Fruit fly (Drosophila melanogaster) whole organism, adult: ENCODE results near the gene VhaM9.7-b.

Experiments used
- CG11617 ChIP-seq: fragments of 200-800 bp; sonication (Bioruptor generic); optimal IDR thresholded peaks from 2 replicates; lab custom pipeline; 2017; ENCODE audit warnings: mild to moderate bottlenecking, missing biosample characterization, missing genetic modification reagents, missing genetic modification characterization
- CG12768 ChIP-seq: fragments of 200-800 bp; sonication (Bioruptor generic); optimal IDR thresholded peaks from 2 replicates; lab custom pipeline; 2017; ENCODE audit warnings: missing biosample characterization, missing genetic modification characterization, mild to moderate bottlenecking, moderate library complexity, missing genetic modification reagents
- CG14711 ChIP-seq: fragments of 200-800 bp; sonication (Bioruptor generic); optimal IDR thresholded peaks from 2 replicates; lab custom pipeline; 2018; ENCODE audit warnings: missing biosample characterization, mild to moderate bottlenecking, missing genetic modification characterization, moderate library complexity
- CG1620 ChIP-seq: fragments of 200-800 bp; sonication (Bioruptor generic); optimal IDR thresholded peaks from 2 replicates; lab custom pipeline; 2016; ENCODE audit warnings: missing biosample characterization, missing genetic modification characterization
- CG33017 ChIP-seq: fragments of 200-800 bp; sonication (Bioruptor generic); optimal IDR thresholded peaks from 2 replicates; lab custom pipeline; 2018; ENCODE audit warnings: missing biosample characterization, mild to moderate bottlenecking, missing genetic modification characterization, moderate library complexity
- CG5204 ChIP-seq: fragments of 200-800 bp; sonication (Bioruptor generic); optimal IDR thresholded peaks from 2 replicates; lab custom pipeline; 2016; ENCODE audit warnings: missing biosample characterization, missing genetic modification characterization
- CG7045 ChIP-seq: fragments of 200-800 bp; sonication (Bioruptor generic); optimal IDR thresholded peaks from 2 replicates; lab custom pipeline; 2017; ENCODE audit warnings: missing biosample characterization, mild to moderate bottlenecking, missing genetic modification characterization
- CG7101 ChIP-seq: fragments of 200-800 bp; sonication (Bioruptor generic); optimal IDR thresholded peaks from 2 replicates; lab custom pipeline; 2018; ENCODE audit warnings: missing biosample characterization, mild to moderate bottlenecking, missing genetic modification characterization, moderate library complexity
- Clk ChIP-seq: fragments of 200-800 bp; sonication (Bioruptor generic); optimal IDR thresholded peaks from 2 replicates; lab custom pipeline; 2017; ENCODE audit warnings: missing biosample characterization, missing genetic modification characterization
- Crg-1 ChIP-seq: fragments of 200-800 bp; sonication (Bioruptor generic); optimal IDR thresholded peaks from 2 replicates; lab custom pipeline; 2016; ENCODE audit warnings: missing biosample characterization, missing genetic modification characterization
- Hr96 ChIP-seq: fragments of 200-800 bp; sonication (Bioruptor generic); optimal IDR thresholded peaks from 2 replicates; lab custom pipeline; 2016; ENCODE audit warnings: missing biosample characterization, missing genetic modification characterization
- Mnt ChIP-seq: fragments of 200-800 bp; sonication (Bioruptor generic); optimal IDR thresholded peaks from 2 replicates; lab custom pipeline; 2016; ENCODE audit warnings: missing biosample characterization, mild to moderate bottlenecking, missing genetic modification characterization
- bab1 ChIP-seq: fragments of 200-800 bp; sonication (Bioruptor generic); optimal IDR thresholded peaks from 3 replicates; lab custom pipeline; 2019; ENCODE audit warnings: missing biosample characterization, mild to moderate bottlenecking, missing genetic modification characterization, moderate library complexity
- cic ChIP-seq: fragments of 200-800 bp; sonication (Bioruptor generic); optimal IDR thresholded peaks from 2 replicates; lab custom pipeline; 2017; ENCODE audit warnings: missing biosample characterization, mild to moderate bottlenecking, missing genetic modification characterization, moderate library complexity
- cnc ChIP-seq, 2 experiments: fragments of >200 bp; optimal IDR thresholded peaks; 2 replicates each; lab custom pipeline; 2017
- kay ChIP-seq: fragments of 200-800 bp; sonication (Bioruptor generic); peaks from one replicate; lab custom pipeline; 2016; ENCODE audit warnings: missing biosample characterization, missing genetic modification characterization, borderline replicate concordance
- ovo ChIP-seq: fragments of 200-800 bp; sonication (Bioruptor generic); optimal IDR thresholded peaks from 2 replicates; lab custom pipeline; 2016; ENCODE audit warnings: missing biosample characterization, missing genetic modification characterization
- pad ChIP-seq: fragments of 200-800 bp; sonication (Bioruptor generic); optimal IDR thresholded peaks from 3 replicates; lab custom pipeline; 2017; ENCODE audit warnings: missing biosample characterization, missing genetic modification characterization, mild to moderate bottlenecking, moderate library complexity, missing genetic modification reagents
- tj ChIP-seq: fragments of 200-800 bp; sonication (Bioruptor generic); optimal IDR thresholded peaks from 3 replicates; lab custom pipeline; 2017; ENCODE audit warnings: missing biosample characterization, mild to moderate bottlenecking, missing genetic modification characterization, moderate library complexity
- toe ChIP-seq: fragments of 200-800 bp; sonication (Bioruptor generic); optimal IDR thresholded peaks from 2 replicates; lab custom pipeline; 2016; ENCODE audit warnings: missing biosample characterization, missing genetic modification characterization

Gene VhaM9.7-b

dm6 chr3L:21501172-21501571, 38.5 kb upstream of the VhaM9.7-b start, which contains the start of gene Est-Q:
Gene Est-Q, plus strand, starts transcription at chr3L:21501421.
- TF ChIP-seq CG33017 (tag; lab: Kevin White, UChicago), result no peak
- TF ChIP-seq CG12768 (GFP tag; lab: Kevin White, UChicago), result peak; percentile 22
- no peak for TF ChIP-seq CG11617
- no peak for TF ChIP-seq ovo (GFP tag; lab: Kevin White, UChicago)
- no peak for TF ChIP-seq cnc (optimal IDR thresholded peaks at IDR 0.05; lab: Kevin White, UChicago)
- TF ChIP-seq kay (GFP tag; lab: Kevin White, UChicago), result no peak
- peak; percentile 96 for TF ChIP-seq cic (GFP tag; lab: Kevin White, UChicago)
- no peak for TF ChIP-seq tj (GFP tag; lab: Kevin White, UChicago)
- TF ChIP-seq CG14711 (tag; lab: Kevin White, UChicago), result no peak
- TF ChIP-seq Mnt (GFP tag; lab: Kevin White, UChicago), result peak; percentile 87
- no peak for TF ChIP-seq Clk (GFP tag; lab: Kevin White, UChicago)
- TF ChIP-seq Crg-1, result no peak

dm6 chr3L:21501928-21502327, 37.7 kb upstream of the VhaM9.7-b start:
- TF ChIP-seq CG7101 (tag; lab: Kevin White, UChicago), result peak; percentile 15
- TF ChIP-seq Mnt (GFP tag; lab: Kevin White, UChicago), result peak; percentile 22
- TF ChIP-seq cic (GFP tag; lab: Kevin White, UChicago), result peak; percentile 55
- no peak for TF ChIP-seq toe
- no peak for TF ChIP-seq CG5204 (GFP tag; lab: Kevin White, UChicago)
- TF ChIP-seq CG14711 (tag; lab: Kevin White, UChicago), result peak; percentile 32
- no peak for TF ChIP-seq tj (GFP tag; lab: Kevin White, UChicago)
- TF ChIP-seq CG12768 (GFP tag; lab: Kevin White, UChicago), result peak; percentile 82
- TF ChIP-seq CG33017 (tag; lab: Kevin White, UChicago), result peak; percentile 60
- no peak for TF ChIP-seq bab1 (GFP tag; lab: Kevin White, UChicago)
- TF ChIP-seq pad, result no peak
- no peak for TF ChIP-seq Clk (GFP tag; lab: Kevin White, UChicago)

dm6 chr3L:21507354-21507928, 32.2 kb upstream of the VhaM9.7-b start, which contains the start of the genes Glg1 and M6:
Gene Glg1, minus strand, starts transcription at chr3L:21507538.
Gene M6, plus strand, starts transcription at chr3L:21507852.
- peak; percentile 53 for TF ChIP-seq CG33017 (tag; lab: Kevin White, UChicago)
- TF ChIP-seq CG5204 (GFP tag; lab: Kevin White, UChicago), result no peak
- no peak for TF ChIP-seq cic (GFP tag; lab: Kevin White, UChicago)
- no peak for TF ChIP-seq cnc (optimal IDR thresholded peaks at IDR 0.05; lab: Kevin White, UChicago)
- peak; percentile 65 for TF ChIP-seq CG11617
- TF ChIP-seq CG1620 (GFP tag; lab: Kevin White, UChicago), result peak; percentile 61
- TF ChIP-seq CG14711 (tag; lab: Kevin White, UChicago), result peak; percentile 55
- TF ChIP-seq Hr96 (GFP tag; lab: Kevin White, UChicago), result peak; percentile 79
- peak; percentile 61 for TF ChIP-seq Mnt (GFP tag; lab: Kevin White, UChicago)
- no peak for TF ChIP-seq kay (GFP tag; lab: Kevin White, UChicago)
- TF ChIP-seq Crg-1, result peak; percentile 67
- TF ChIP-seq ovo (GFP tag; lab: Kevin White, UChicago), result no peak
- no peak for TF ChIP-seq toe
- TF ChIP-seq Clk (GFP tag; lab: Kevin White, UChicago), result no peak
- peak; percentile 63 for TF ChIP-seq pad
- peak; percentile 59 for TF ChIP-seq CG12768 (GFP tag; lab: Kevin White, UChicago)
- TF ChIP-seq CG7045 (GFP tag; lab: Kevin White, UChicago), result peak; percentile 62
- TF ChIP-seq bab1 (GFP tag; lab: Kevin White, UChicago), result peak; percentile 70
- peak; percentile 52 for TF ChIP-seq tj (GFP tag; lab: Kevin White, UChicago)
- peak; percentile 70 for TF ChIP-seq CG7101 (tag; lab: Kevin White, UChicago)

- no peak for TF ChIP-seq CG11617
- TF ChIP-seq cic (GFP tag; lab: Kevin White, UChicago), result no peak
- no peak for TF ChIP-seq bab1 (GFP tag; lab: Kevin White, UChicago)
- no peak for TF ChIP-seq kay (GFP tag; lab: Kevin White, UChicago)
Observed at dm6 chr3L:21507955-21508354, 31.7 kb upstream of the VhaM9.7-b start.

- TF ChIP-seq cnc (optimal IDR thresholded peaks at IDR 0.05; lab: Kevin White, UChicago), result no peak
- no peak for TF ChIP-seq CG1620 (GFP tag; lab: Kevin White, UChicago)
- no peak for TF ChIP-seq Clk (GFP tag; lab: Kevin White, UChicago)
- no peak for TF ChIP-seq Mnt (GFP tag; lab: Kevin White, UChicago)
- TF ChIP-seq kay (GFP tag; lab: Kevin White, UChicago), result no peak
- TF ChIP-seq toe, result no peak
- TF ChIP-seq bab1 (GFP tag; lab: Kevin White, UChicago), result no peak
- no peak for TF ChIP-seq Hr96 (GFP tag; lab: Kevin White, UChicago)
- TF ChIP-seq CG7045 (GFP tag; lab: Kevin White, UChicago), result no peak
- no peak for TF ChIP-seq CG11617
- TF ChIP-seq pad, result no peak
- no peak for TF ChIP-seq CG33017 (tag; lab: Kevin White, UChicago)
- TF ChIP-seq ovo (GFP tag; lab: Kevin White, UChicago), result no peak
- no peak for TF ChIP-seq CG14711 (tag; lab: Kevin White, UChicago)
Observed at dm6 chr3L:21508621-21509020, 31.0 kb upstream of the VhaM9.7-b start.

dm6 chr3L:21509488-21510122, 30.1 kb upstream of the VhaM9.7-b start:
- TF ChIP-seq CG11617 (peak; percentile 51), bab1 (GFP tag; lab: Kevin White, UChicago) (no peak)
